Fruit fly (Drosophila melanogaster) whole organism, embryonic: ENCODE results near the gene Kr-h2.
A peak's percentile ranks its signal among the peaks of the same experiment; 100 is the strongest.

ENCODE experiments used
- Aef1 ChIP-seq: fragments of 200-800 bp; sonication (Bioruptor generic); IDR thresholded peaks from 3 replicates; pipeline ENCODE4 v1.3.6; 2022; ENCODE audit warnings: missing biosample characterization, missing genetic modification characterization
- CG12071 ChIP-seq: fragments of 200-800 bp; sonication (Bioruptor generic); optimal IDR thresholded peaks from 3 replicates; lab custom pipeline; 2018; ENCODE audit warnings: missing biosample characterization, mild to moderate bottlenecking, missing genetic modification characterization
- CG12391 ChIP-seq: fragments of 200-800 bp; sonication (Bioruptor generic); optimal IDR thresholded peaks from 3 replicates; lab custom pipeline; 2018; ENCODE audit warnings: missing biosample characterization, mild to moderate bottlenecking, missing genetic modification characterization, moderate library complexity
- CG12744 ChIP-seq: fragments of 200-800 bp; sonication (Bioruptor generic); optimal IDR thresholded peaks from 2 replicates; lab custom pipeline; 2016; ENCODE audit warnings: missing biosample characterization, missing genetic modification characterization
- CG12942 ChIP-seq: fragments of 200-800 bp; sonication (Bioruptor generic); optimal IDR thresholded peaks from 3 replicates; lab custom pipeline; 2016; ENCODE audit warnings: missing biosample characterization, missing genetic modification characterization
- CG15514 ChIP-seq: fragments of 200-800 bp; sonication (Bioruptor generic); optimal IDR thresholded peaks from 3 replicates; lab custom pipeline; 2017; ENCODE audit warnings: missing biosample characterization, missing genetic modification characterization, mild to moderate bottlenecking, moderate library complexity, missing genetic modification reagents
- CG1602 ChIP-seq: fragments of 200-800 bp; sonication (Bioruptor generic); optimal IDR thresholded peaks from 3 replicates; lab custom pipeline; 2016; ENCODE audit warnings: missing biosample characterization, missing genetic modification characterization
- CG17912 ChIP-seq: fragments of 200-800 bp; sonication (Bioruptor generic); optimal IDR thresholded peaks from 2 replicates; lab custom pipeline; 2018; ENCODE audit warnings: missing biosample characterization, mild to moderate bottlenecking, missing genetic modification characterization
- CG30020 ChIP-seq: fragments of 200-800 bp; optimal IDR thresholded peaks from 2 replicates; lab custom pipeline; 2019; ENCODE audit warnings: missing biosample characterization, mild to moderate bottlenecking, missing genetic modification characterization, moderate library complexity
- CG32532 ChIP-seq: fragments of 200-800 bp; sonication (Bioruptor generic); IDR thresholded peaks from 2 replicates; pipeline ENCODE4 v1.3.6; 2022; ENCODE audit warnings: missing biosample characterization, missing genetic modification characterization
- CG43689 ChIP-seq: fragments of 200-800 bp; sonication (Bioruptor generic); IDR thresholded peaks from 2 replicates; pipeline ENCODE4 v1.3.6; 2022; ENCODE audit warnings: missing biosample characterization, missing genetic modification characterization
- CG4617 ChIP-seq: fragments of 200-800 bp; sonication (Bioruptor generic); optimal IDR thresholded peaks from 3 replicates; lab custom pipeline; 2016; ENCODE audit warnings: missing biosample characterization, missing genetic modification characterization, borderline replicate concordance
- CG4820 ChIP-seq: fragments of 200-800 bp; sonication (Bioruptor generic); optimal IDR thresholded peaks from 3 replicates; lab custom pipeline; 2016; ENCODE audit warnings: missing biosample characterization, missing genetic modification characterization
- CG6272 ChIP-seq: fragments of 200-800 bp; sonication (Bioruptor generic); IDR thresholded peaks from 2 replicates; pipeline ENCODE4 v1.3.6; 2022; ENCODE audit warnings: missing biosample characterization, missing genetic modification characterization
- CG7556 ChIP-seq: fragments of 200-800 bp; sonication (Bioruptor generic); optimal IDR thresholded peaks from 2 replicates; lab custom pipeline; 2017; ENCODE audit warnings: missing biosample characterization, mild to moderate bottlenecking, missing genetic modification characterization
- CG7963 ChIP-seq: fragments of 200-800 bp; sonication (Bioruptor generic); IDR thresholded peaks from 3 replicates; pipeline ENCODE4 v1.3.6; 2022; ENCODE audit warnings: missing biosample characterization, missing genetic modification characterization; ENCODE audit not compliant: partially characterized antibody
- CG8388 ChIP-seq: fragments of 200-800 bp; sonication (Bioruptor generic); optimal IDR thresholded peaks from 2 replicates; lab custom pipeline; 2019; ENCODE audit warnings: missing biosample characterization, mild to moderate bottlenecking, missing genetic modification characterization, moderate library complexity
- D ChIP-seq, 2 experiments: fragments of 200-800 bp in 1 of 2; fragments of >200 bp in 1 of 2; sonication (Bioruptor generic) in 1 of 2; optimal IDR thresholded peaks; 2 replicates in 1 of 2; 3 replicates in 1 of 2; lab custom pipeline; 2017; ENCODE audit warnings: mild to moderate bottlenecking in 1 of 2, missing biosample characterization in 1 of 2, missing genetic modification characterization in 1 of 2, missing genetic modification reagents in 1 of 2
- Dbx ChIP-seq: fragments of 200-800 bp; sonication (Bioruptor generic); IDR thresholded peaks from 3 replicates; pipeline ENCODE4 v1.3.6; 2022; ENCODE audit warnings: missing biosample characterization, missing genetic modification characterization
- Doc2 ChIP-seq: fragments of 200-800 bp; sonication (Bioruptor generic); IDR thresholded peaks from 2 replicates; pipeline ENCODE4 v1.3.6; 2022; ENCODE audit warnings: missing biosample characterization, missing genetic modification characterization
- GATAe ChIP-seq: fragments of 200-800 bp; sonication (Bioruptor generic); conservative IDR thresholded peaks from 2 replicates; pipeline ENCODE4 v1.3.6; 2022; ENCODE audit warnings: missing biosample characterization, missing genetic modification characterization
- HmgD ChIP-seq: fragments of 200-800 bp; sonication (Bioruptor generic); optimal IDR thresholded peaks from 3 replicates; lab custom pipeline; 2016; ENCODE audit warnings: missing biosample characterization, missing genetic modification characterization
- Lhr ChIP-seq: fragments of 200-800 bp; sonication (Bioruptor generic); optimal IDR thresholded peaks from 3 replicates; lab custom pipeline; 2017; ENCODE audit warnings: mild to moderate bottlenecking, missing biosample characterization, missing genetic modification reagents, missing genetic modification characterization
- MTF-1 ChIP-seq: fragments of 200-800 bp; sonication (Bioruptor generic); optimal IDR thresholded peaks from 2 replicates; lab custom pipeline; 2018; ENCODE audit warnings: missing biosample characterization, mild to moderate bottlenecking, missing genetic modification characterization, borderline replicate concordance
- Nf-YB ChIP-seq: fragments of 200-800 bp; sonication (Bioruptor generic); optimal IDR thresholded peaks from 3 replicates; lab custom pipeline; 2019; ENCODE audit warnings: missing biosample characterization, mild to moderate bottlenecking, missing genetic modification characterization, moderate library complexity
- Usf ChIP-seq: fragments of 200-800 bp; sonication (Bioruptor generic); optimal IDR thresholded peaks from 2 replicates; lab custom pipeline; 2017; ENCODE audit warnings: missing genotype, missing biosample characterization, missing genetic modification characterization
- da ChIP-seq: fragments of 200-800 bp; sonication (Bioruptor generic); optimal IDR thresholded peaks from 2 replicates; lab custom pipeline; 2016; ENCODE audit warnings: missing biosample characterization, missing genetic modification characterization
- dysf ChIP-seq: fragments of 200-800 bp; sonication (Bioruptor generic); IDR thresholded peaks from 3 replicates; pipeline ENCODE4 v1.3.6; 2022; ENCODE audit warnings: missing biosample characterization, missing genetic modification characterization
- ems ChIP-seq: fragments of 200-800 bp; sonication (Bioruptor generic); optimal IDR thresholded peaks from 3 replicates; lab custom pipeline; 2016; ENCODE audit warnings: missing biosample characterization, missing genetic modification characterization
- ewg ChIP-seq: fragments of 200-800 bp; sonication (Bioruptor generic); optimal IDR thresholded peaks from 3 replicates; lab custom pipeline; 2017; ENCODE audit warnings: mild to moderate bottlenecking, missing biosample characterization, missing genetic modification reagents, missing genetic modification characterization
- fd64A ChIP-seq: fragments of 200-800 bp; sonication (Bioruptor generic); optimal IDR thresholded peaks from 3 replicates; lab custom pipeline; 2018; ENCODE audit warnings: missing biosample characterization, mild to moderate bottlenecking, missing genetic modification characterization
- gro ChIP-seq: fragments of 200-800 bp; sonication (Bioruptor generic); optimal IDR thresholded peaks from 2 replicates; lab custom pipeline; 2016; ENCODE audit warnings: missing biosample characterization, missing genetic modification characterization
- ham ChIP-seq: fragments of 200-800 bp; sonication (Bioruptor generic); IDR thresholded peaks from 2 replicates; pipeline ENCODE4 v1.3.6; 2022; ENCODE audit warnings: missing biosample characterization, missing genetic modification characterization
- hkb ChIP-seq, 2 experiments: fragments of 200-800 bp in 1 of 2; fragments of >200 bp in 1 of 2; sonication (Bioruptor generic) in 1 of 2; IDR thresholded peaks in 1 of 2; optimal IDR thresholded peaks in 1 of 2; 2 replicates each; pipeline versions ENCODE4 v1.3.6 to Lab custom; 2017 to 2022; ENCODE audit warnings: missing biosample characterization in 1 of 2, missing genetic modification characterization in 1 of 2
- inv ChIP-seq: fragments of 200-800 bp; sonication (Bioruptor generic); IDR thresholded peaks from 2 replicates; pipeline ENCODE4 v1.3.6; 2022; ENCODE audit warnings: missing biosample characterization, missing genetic modification characterization; ENCODE audit not compliant: partially characterized antibody
- jing ChIP-seq: fragments of 200-800 bp; sonication (Bioruptor generic); optimal IDR thresholded peaks from 2 replicates; lab custom pipeline; 2018; ENCODE audit warnings: missing biosample characterization, mild to moderate bottlenecking, missing genetic modification characterization
- kah ChIP-seq: fragments of 200-800 bp; sonication (Bioruptor generic); optimal IDR thresholded peaks from 2 replicates; lab custom pipeline; 2018; ENCODE audit warnings: missing biosample characterization, mild to moderate bottlenecking, missing genetic modification characterization
- kni ChIP-seq: fragments of 200-800 bp; sonication (Bioruptor generic); optimal IDR thresholded peaks from 3 replicates; lab custom pipeline; 2017; ENCODE audit warnings: mild to moderate bottlenecking, missing biosample characterization, missing genetic modification reagents, missing genetic modification characterization
- lab ChIP-seq: fragments of 200-800 bp; sonication (Bioruptor generic); optimal IDR thresholded peaks from 3 replicates; lab custom pipeline; 2017; ENCODE audit warnings: missing biosample characterization, missing genetic modification characterization, mild to moderate bottlenecking, moderate library complexity, missing genetic modification reagents
- onecut ChIP-seq: fragments of 200-800 bp; sonication (Bioruptor generic); IDR thresholded peaks from 2 replicates; pipeline ENCODE4 v1.3.6; 2022; ENCODE audit warnings: missing biosample characterization, missing genetic modification characterization
- repo ChIP-seq: fragments of 200-800 bp; sonication (Bioruptor generic); optimal IDR thresholded peaks from 2 replicates; lab custom pipeline; 2016; ENCODE audit warnings: missing biosample characterization, missing genetic modification characterization
- sna ChIP-seq: fragments of 200-800 bp; sonication (Bioruptor generic); IDR thresholded peaks from 2 replicates; pipeline ENCODE4 v1.3.6; 2022; ENCODE audit warnings: missing biosample characterization, missing genetic modification characterization; ENCODE audit not compliant: partially characterized antibody
- tap ChIP-seq: fragments of 200-800 bp; optimal IDR thresholded peaks from 3 replicates; lab custom pipeline; 2019; ENCODE audit warnings: missing biosample characterization, mild to moderate bottlenecking, missing genetic modification characterization, moderate library complexity
- tll ChIP-seq, 2 experiments: fragments of 200-800 bp in 1 of 2; fragments of >200 bp in 1 of 2; sonication (Bioruptor generic) in 1 of 2; optimal IDR thresholded peaks; 2 replicates each; lab custom pipeline; 2017 to 2019; ENCODE audit warnings: missing biosample characterization in 2 of 2, missing genetic modification characterization in 2 of 2, mild to moderate bottlenecking in 1 of 2, moderate library complexity in 1 of 2
- tup ChIP-seq: fragments of 200-800 bp; sonication (Bioruptor generic); optimal IDR thresholded peaks from 2 replicates; lab custom pipeline; 2016; ENCODE audit warnings: missing biosample characterization, mild to moderate bottlenecking, missing genetic modification characterization, moderate library complexity
- wor ChIP-seq: fragments of 200-800 bp; sonication (Bioruptor generic); IDR thresholded peaks from 2 replicates; pipeline ENCODE4 v1.3.6; 2022; ENCODE audit warnings: missing biosample characterization, missing genetic modification characterization
- zen2 ChIP-seq: fragments of 200-800 bp; sonication (Bioruptor generic); IDR thresholded peaks from 3 replicates; pipeline ENCODE4 v1.3.6; 2022; ENCODE audit warnings: missing biosample characterization, missing genetic modification characterization; ENCODE audit not compliant: partially characterized antibody

Gene Kr-h2

DNA sequence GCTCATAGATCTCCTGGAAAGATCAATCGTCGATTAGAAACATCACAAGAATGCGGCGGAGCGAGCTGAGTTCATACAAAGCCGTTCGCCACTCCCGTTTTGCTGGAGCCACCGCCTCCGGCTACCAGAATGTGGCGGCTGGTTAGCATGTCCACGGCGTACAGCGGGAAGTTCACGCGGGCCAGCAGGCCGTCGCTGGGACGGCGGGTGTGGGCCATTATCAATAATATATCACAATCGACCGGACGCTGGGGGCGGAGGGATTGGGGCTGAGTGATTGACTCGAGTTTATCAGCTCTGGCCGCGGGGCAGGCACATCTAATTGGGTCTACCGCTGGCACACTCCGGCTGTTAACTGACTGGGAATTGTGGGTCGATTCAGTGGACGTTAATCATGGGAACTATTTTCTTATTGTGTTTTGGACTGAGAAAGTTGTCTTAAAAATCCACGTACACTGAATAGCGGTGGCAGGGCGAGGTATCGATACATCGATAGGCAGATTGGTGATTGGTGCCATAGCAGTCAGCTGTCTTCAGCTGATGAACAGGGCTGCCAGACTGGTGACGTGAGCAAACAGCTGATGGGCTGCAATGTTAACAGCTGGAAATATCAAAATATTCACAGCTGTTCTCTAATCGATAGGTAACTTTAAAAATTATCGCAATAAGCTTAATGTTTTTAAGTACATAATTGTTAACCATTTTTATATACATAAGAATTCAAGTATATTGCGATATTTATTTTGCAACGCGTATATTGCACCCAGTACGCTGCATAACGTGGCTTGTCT lies 27.9 kb downstream of the Kr-h2 start, which contains the start of gene CG9175 (continued):
- TF ChIP-seq repo, result no peak
- no peak for TF ChIP-seq wor (GFP tag; lab: Robert Waterston, UW)
- TF ChIP-seq CG12071 (GFP tag; lab: Kevin White, UChicago), result peak; percentile 18
- TF ChIP-seq CG32532 (GFP tag; lab: Robert Waterston, UW), result peak; percentile 58; the same call in 1 of the 2 replicates
- no peak for TF ChIP-seq ham (GFP tag; lab: Robert Waterston, UW)
- TF ChIP-seq zen2 (GFP tag; lab: Robert Waterston, UW), result peak; percentile 95
- peak; percentile 67 for TF ChIP-seq lab
- peak; percentile 21 for TF ChIP-seq MTF-1 (GFP tag; lab: Kevin White, UChicago)
- TF ChIP-seq hkb (optimal IDR thresholded peaks at IDR 0.05; lab: Kevin White, UChicago), result no peak
- TF ChIP-seq hkb (GFP tag; IDR thresholded peaks at IDR 0.05; lab: Robert Waterston, UW), result no peak
- peak; percentile 33 for TF ChIP-seq CG30020
- peak; percentile 58 for TF ChIP-seq CG12391
- TF ChIP-seq tap (tag; lab: Kevin White, UChicago), result peak; percentile 42
- TF ChIP-seq jing (GFP tag; lab: Kevin White, UChicago), result no peak
- TF ChIP-seq CG8388 (GFP tag; lab: Kevin White, UChicago), result peak; percentile 40
- no peak for TF ChIP-seq fd64A
- no peak for TF ChIP-seq CG12942 (GFP tag; lab: Kevin White, UChicago)
- TF ChIP-seq CG12744 (GFP tag; lab: Kevin White, UChicago), result no peak
- TF ChIP-seq Doc2 (GFP tag; lab: Robert Waterston, UW), result no peak
- TF ChIP-seq CG6272 (GFP tag; lab: Robert Waterston, UW), result no peak; the same call in 1 of the 2 replicates
- TF ChIP-seq onecut, result peak; percentile 64; the same call in 1 of the 2 replicates
- peak; percentile 2 for TF ChIP-seq CG7556 (GFP tag; lab: Kevin White, UChicago)
- TF ChIP-seq D (optimal IDR thresholded peaks at IDR 0.05; lab: Kevin White, UChicago), result peak; percentile 58
- no peak for TF ChIP-seq D (GFP tag; optimal IDR thresholded peaks at IDR 0.05; lab: Kevin White, UChicago)
- TF ChIP-seq Nf-YB (GFP tag; lab: Kevin White, UChicago), result peak; percentile 40
- no peak for TF ChIP-seq da (GFP tag; lab: Kevin White, UChicago)
- TF ChIP-seq CG15514 (GFP tag; lab: Kevin White, UChicago), result peak; percentile 81
- TF ChIP-seq ewg (GFP tag; lab: Kevin White, UChicago), result peak; percentile 20
- TF ChIP-seq HmgD (GFP tag; lab: Kevin White, UChicago), result peak; percentile 73
- TF ChIP-seq CG17912 (GFP tag; lab: Kevin White, UChicago), result peak; percentile 63
- TF ChIP-seq kah (GFP tag; lab: Kevin White, UChicago), result no peak
- peak in 1 of 2 experiments; percentile 78 for TF ChIP-seq tll (GFP tag; optimal IDR thresholded peaks at IDR 0.05; lab: Kevin White, UChicago)
- TF ChIP-seq CG7963 (GFP tag; lab: Robert Waterston, UW), result peak; percentile 93
- TF ChIP-seq Lhr, result peak; percentile 83
- TF ChIP-seq tup (GFP tag; lab: Kevin White, UChicago), result no peak
- no peak for TF ChIP-seq GATAe (GFP tag; lab: Robert Waterston, UW)
- TF ChIP-seq kni, result no peak
- no peak for TF ChIP-seq CG1602 (GFP tag; lab: Kevin White, UChicago)
- peak; percentile 94 for TF ChIP-seq inv (GFP tag; lab: Robert Waterston, UW)
- peak; percentile 96 for TF ChIP-seq CG4617 (GFP tag; lab: Kevin White, UChicago)
- no peak for TF ChIP-seq dysf (GFP tag; lab: Robert Waterston, UW)
- TF ChIP-seq Usf (GFP tag; lab: Kevin White, UChicago), result no peak
- no peak for TF ChIP-seq Aef1 (GFP tag; lab: Robert Waterston, UW)
- TF ChIP-seq gro (GFP tag; lab: Kevin White, UChicago), result peak; percentile 83
- peak; percentile 56; the same call in 2 of the 3 replicates for TF ChIP-seq Dbx (GFP tag; lab: Robert Waterston, UW)
- TF ChIP-seq CG43689 (GFP tag; lab: Robert Waterston, UW), result no peak
- TF ChIP-seq ems (GFP tag; lab: Kevin White, UChicago), result no peak
- peak; percentile 96 for TF ChIP-seq sna (GFP tag; lab: Robert Waterston, UW)
- no peak for TF ChIP-seq CG4820 (GFP tag; lab: Kevin White, UChicago)
